Worm (Caenorhabditis elegans) whole organism, young adult: ENCODE data around the gene F08G2.7.

ENCODE experiments used
- B0336.3 ChIP-seq: fragments of 200-800 bp; sonication (Bioruptor generic); IDR thresholded peaks from 2 replicates; pipeline ENCODE4 v1.3.6; 2022; ENCODE audit warnings: missing genetic modification characterization, missing compliant biosample characterization
- C17E4.6 ChIP-seq: fragments of 200-800 bp; sonication (Bioruptor generic); IDR thresholded peaks from 2 replicates; pipeline ENCODE4 v1.3.6; 2022; ENCODE audit warnings: missing genetic modification reagents, missing genetic modification characterization, missing compliant biosample characterization
- F23B12.7 ChIP-seq: sonication (generic microtip); optimal IDR thresholded peaks from 2 replicates; lab custom pipeline; 2017; ENCODE audit warnings: missing genetic modification characterization, mild to moderate bottlenecking, missing compliant biosample characterization, antibody characterized with exemption, moderate library complexity; ENCODE audit not compliant: insufficient read depth
- F33H1.4 ChIP-seq: fragments of 200-800 bp; sonication (Bioruptor generic); IDR thresholded peaks from 2 replicates; pipeline ENCODE4 v1.3.6; 2022; ENCODE audit warnings: missing genetic modification reagents, missing genetic modification characterization, missing compliant biosample characterization
- F52B5.7 ChIP-seq: sonication (generic microtip); optimal IDR thresholded peaks from 2 replicates; lab custom pipeline; 2016; ENCODE audit warnings: mild to moderate bottlenecking, missing genetic modification characterization, missing compliant biosample characterization
- F57A8.1 ChIP-seq: fragments of 200-800 bp; sonication (Bioruptor generic); optimal IDR thresholded peaks from 2 replicates; lab custom pipeline; 2018; ENCODE audit warnings: mild to moderate bottlenecking, missing genetic modification characterization, moderate library complexity, missing compliant biosample characterization
- F57C9.4 ChIP-seq: sonication (generic microtip); optimal IDR thresholded peaks from 2 replicates; lab custom pipeline; 2017; ENCODE audit warnings: mild to moderate bottlenecking, missing genetic modification characterization, missing compliant biosample characterization
- K12H6.12 ChIP-seq: fragments of 200-800 bp; sonication (Bioruptor generic); optimal IDR thresholded peaks from 2 replicates; lab custom pipeline; 2018; ENCODE audit warnings: mild to moderate bottlenecking, missing genetic modification characterization, missing compliant biosample characterization
- Y53G8AR.9 ChIP-seq: fragments of 200-800 bp; sonication (Bioruptor generic); conservative IDR thresholded peaks from 2 replicates; pipeline ENCODE4 v1.3.6; 2022; ENCODE audit warnings: missing genetic modification reagents, missing genetic modification characterization, missing compliant biosample characterization
- Y56A3A.18 ChIP-seq: fragments of 200-800 bp; sonication (Bioruptor generic); IDR thresholded peaks from 2 replicates; pipeline ENCODE4 v1.3.6; 2022; ENCODE audit warnings: missing genetic modification reagents, missing genetic modification characterization, missing compliant biosample characterization
- Y67H2A.10 ChIP-seq: fragments of 200-800 bp; sonication (Bioruptor generic); conservative IDR thresholded peaks from 2 replicates; pipeline ENCODE4 v1.3.6; 2022; ENCODE audit warnings: missing genetic modification reagents, missing genetic modification characterization, missing compliant biosample characterization
- akir-1 ChIP-seq: fragments of 200-800 bp; sonication (Bioruptor generic); optimal IDR thresholded peaks from 2 replicates; lab custom pipeline; 2018; ENCODE audit warnings: mild to moderate bottlenecking, missing genetic modification characterization, moderate library complexity, missing compliant biosample characterization
- bed-1 ChIP-seq: fragments of 200-800 bp; sonication (Bioruptor generic); IDR thresholded peaks from 2 replicates; pipeline ENCODE4 v1.3.6; 2022; ENCODE audit warnings: missing genetic modification reagents, missing genetic modification characterization, missing compliant biosample characterization
- ceh-27 ChIP-seq: fragments of 200-800 bp; sonication (Bioruptor generic); optimal IDR thresholded peaks from 2 replicates; lab custom pipeline; 2018; ENCODE audit warnings: mild to moderate bottlenecking, missing genetic modification characterization, moderate library complexity, missing compliant biosample characterization
- chd-7 ChIP-seq: sonication (generic microtip); optimal IDR thresholded peaks from 2 replicates; lab custom pipeline; 2016; ENCODE audit warnings: mild to moderate bottlenecking, missing genetic modification characterization, moderate library complexity, missing compliant biosample characterization
- dpff-1 ChIP-seq: sonication (generic microtip); optimal IDR thresholded peaks from 2 replicates; lab custom pipeline; 2017; ENCODE audit warnings: mild to moderate bottlenecking, missing genetic modification characterization, missing compliant biosample characterization
- dpl-1 ChIP-seq: fragments of 150-350 bp; optimal IDR thresholded peaks from 2 replicates; lab custom pipeline; 2014; ENCODE audit warnings: missing biosample characterization, missing genetic modification reagents, missing genetic modification characterization
- efl-1 ChIP-seq: fragments of 150-350 bp; optimal IDR thresholded peaks from 2 replicates; lab custom pipeline; 2014; ENCODE audit warnings: missing biosample characterization, missing genetic modification reagents, missing genetic modification characterization
- egl-18 ChIP-seq: fragments of 200-800 bp; sonication (Bioruptor generic); IDR thresholded peaks from 2 replicates; pipeline ENCODE4 v1.3.6; 2022; ENCODE audit warnings: missing genetic modification reagents, missing genetic modification characterization, missing compliant biosample characterization
- egrh-3 ChIP-seq: fragments of 200-800 bp; sonication (Bioruptor generic); IDR thresholded peaks from 2 replicates; pipeline ENCODE4 v1.3.6; 2022; ENCODE audit warnings: missing genetic modification reagents, missing genetic modification characterization, missing compliant biosample characterization
- ets-4 ChIP-seq: fragments of 200-800 bp; sonication (Bioruptor generic); optimal IDR thresholded peaks from 2 replicates; lab custom pipeline; 2018; ENCODE audit warnings: mild to moderate bottlenecking, missing genetic modification characterization, missing compliant biosample characterization
- fkh-3 ChIP-seq: sonication (generic microtip); optimal IDR thresholded peaks from 2 replicates; lab custom pipeline; 2016; ENCODE audit warnings: mild to moderate bottlenecking, missing genetic modification characterization, missing compliant biosample characterization
- hlh-12 ChIP-seq: sonication (generic microtip); optimal IDR thresholded peaks from 2 replicates; lab custom pipeline; 2016; ENCODE audit warnings: missing genetic modification characterization, missing compliant biosample characterization
- lsl-1 ChIP-seq: fragments of 200-800 bp; sonication (Bioruptor generic); optimal IDR thresholded peaks from 2 replicates; lab custom pipeline; 2018; ENCODE audit warnings: mild to moderate bottlenecking, missing genetic modification characterization, moderate library complexity, missing compliant biosample characterization
- lsy-27 ChIP-seq: sonication (generic microtip); optimal IDR thresholded peaks from 2 replicates; lab custom pipeline; 2017; ENCODE audit warnings: missing genetic modification characterization, mild to moderate bottlenecking, missing compliant biosample characterization, antibody characterized with exemption, missing genotype, borderline replicate concordance; ENCODE audit not compliant: insufficient read depth
- madf-3 ChIP-seq: fragments of 200-800 bp; sonication (Bioruptor generic); IDR thresholded peaks from 2 replicates; pipeline ENCODE4 v1.3.6; 2022; ENCODE audit warnings: missing genetic modification reagents, missing genetic modification characterization, missing compliant biosample characterization
- madf-6 ChIP-seq: fragments of 200-800 bp; sonication (Bioruptor generic); IDR thresholded peaks from 2 replicates; pipeline ENCODE4 v1.3.6; 2022; ENCODE audit warnings: missing genetic modification reagents, missing genetic modification characterization, missing compliant biosample characterization
- nfya-1 ChIP-seq: sonication (generic microtip); optimal IDR thresholded peaks from 2 replicates; lab custom pipeline; 2017; ENCODE audit warnings: antibody characterized with exemption, missing compliant biosample characterization, missing genetic modification characterization, borderline replicate concordance; ENCODE audit not compliant: insufficient read depth
- nhr-120 ChIP-seq: fragments of 200-800 bp; sonication (Bioruptor generic); IDR thresholded peaks from 2 replicates; pipeline ENCODE4 v1.3.6; 2022; ENCODE audit warnings: missing genetic modification characterization, missing compliant biosample characterization
- nhr-179 ChIP-seq: sonication (generic microtip); optimal IDR thresholded peaks from 2 replicates; lab custom pipeline; 2016; ENCODE audit warnings: mild to moderate bottlenecking, missing genetic modification characterization, missing compliant biosample characterization
- nhr-27 ChIP-seq: fragments of 200-800 bp; sonication (Bioruptor generic); optimal IDR thresholded peaks from 2 replicates; lab custom pipeline; 2018; ENCODE audit warnings: mild to moderate bottlenecking, missing genetic modification characterization, moderate library complexity, missing compliant biosample characterization
- rpc-1 ChIP-seq, 2 experiments: fragments of 150-350 bp in 1 of 2; sonication (generic microtip) in 1 of 2; optimal IDR thresholded peaks; 2 replicates each; lab custom pipeline; 2014 to 2018; ENCODE audit warnings: missing biosample characterization in 1 of 2, missing genetic modification characterization in 1 of 2, missing genetic modification reagents in 1 of 2, missing genotype in 1 of 2
- snpc-1.1 ChIP-seq: sonication (generic microtip); optimal IDR thresholded peaks from 2 replicates; lab custom pipeline; 2017; ENCODE audit warnings: missing genetic modification characterization, mild to moderate bottlenecking, missing compliant biosample characterization, antibody characterized with exemption, moderate library complexity, missing genotype, missing genetic modification reagents; ENCODE audit not compliant: insufficient read depth
- tbp1 ChIP-seq: fragments of 200-800 bp; sonication (Bioruptor generic); optimal IDR thresholded peaks from 2 replicates; lab custom pipeline; 2018; ENCODE audit warnings: mild to moderate bottlenecking, missing genetic modification characterization, missing compliant biosample characterization
- unc-130 ChIP-seq: sonication (generic microtip); optimal IDR thresholded peaks from 2 replicates; lab custom pipeline; 2016; ENCODE audit warnings: missing genetic modification reagents, missing genetic modification characterization, missing compliant biosample characterization
- xnd-1 ChIP-seq: sonication (generic microtip); optimal IDR thresholded peaks from 2 replicates; lab custom pipeline; 2016; ENCODE audit warnings: missing genotype, missing genetic modification reagents, missing genetic modification characterization, missing compliant biosample characterization
- zfh-2 ChIP-seq: fragments of 200-800 bp; sonication (Bioruptor generic); conservative IDR thresholded peaks from 2 replicates; pipeline ENCODE4 v1.3.6; 2022; ENCODE audit warnings: missing genetic modification reagents, missing genetic modification characterization, missing compliant biosample characterization
- ztf-6 ChIP-seq: fragments of 200-800 bp; sonication (Bioruptor generic); IDR thresholded peaks from 2 replicates; pipeline ENCODE4 v1.3.6; 2022; ENCODE audit warnings: missing genetic modification reagents, missing genetic modification characterization, missing compliant biosample characterization

Gene F08G2.7

DNA sequence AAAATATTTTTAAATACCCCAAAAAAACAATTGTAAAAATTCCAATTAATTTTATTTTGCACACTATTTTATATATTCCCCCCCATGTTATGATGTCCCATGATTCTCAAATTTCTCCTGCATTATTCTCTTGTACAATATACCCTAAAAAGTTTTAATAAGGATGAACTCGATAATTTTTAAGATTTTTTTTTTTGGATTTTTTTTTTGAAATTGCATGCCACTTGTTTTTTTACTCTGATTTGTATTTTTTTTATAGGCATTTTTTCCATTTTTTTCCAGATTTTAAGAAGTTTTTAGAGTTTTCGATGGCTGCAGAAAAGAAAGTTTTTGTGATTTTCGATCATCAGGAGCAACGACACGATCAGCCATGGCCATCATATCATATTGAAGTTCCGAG, 41.4 kb upstream of the F08G2.7 start, which contains the start of gene hda-10:
Gene hda-10 (plus strand): TSS at position 301 of the 400 bp plus-strand sequence.
- TF ChIP-seq egl-18 (GFP tag; lab: Robert Waterston, UW) (no peak), madf-6 (GFP tag; lab: Robert Waterston, UW) (0 out of 2 replicates have a peak, but pooled peaks have one; percentile 6)
- TF ChIP-seq, all 124 proteins: peak for 1

DNA sequence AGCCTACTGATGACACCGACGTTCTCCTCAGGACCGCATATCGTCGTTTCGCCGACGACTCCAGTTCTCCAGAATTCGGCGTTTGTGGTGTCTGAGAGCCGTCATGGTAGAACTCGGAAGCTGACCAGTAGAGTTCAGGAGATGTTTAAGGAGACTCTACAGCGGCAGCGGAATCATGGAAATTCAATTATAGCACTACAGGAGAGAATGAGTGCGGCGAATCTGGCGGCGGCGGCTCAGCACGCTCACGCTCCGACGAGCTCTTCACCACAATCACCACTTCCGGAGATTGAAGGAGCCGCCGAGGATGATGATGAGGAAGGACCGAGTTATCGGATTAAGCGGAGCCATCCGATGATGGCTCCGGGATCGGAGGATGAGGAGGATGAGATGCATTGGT, 38.6 kb upstream of the F08G2.7 start:
- no peak for TF ChIP-seq efl-1 (GFP tag; lab: Kevin White, UChicago)
- 0 out of 2 replicates have a peak, but pooled peaks have one; percentile 42 for TF ChIP-seq egrh-3 (GFP tag; lab: Robert Waterston, UW)
- no peak for TF ChIP-seq unc-130 (GFP tag; lab: Kevin White, UChicago)
- peak; percentile 77 for TF ChIP-seq zfh-2 (GFP tag; lab: Robert Waterston, UW)
- TF ChIP-seq egl-18 (GFP tag; lab: Robert Waterston, UW) = no peak
- TF ChIP-seq, all 124 proteins: peak for 2

DNA sequence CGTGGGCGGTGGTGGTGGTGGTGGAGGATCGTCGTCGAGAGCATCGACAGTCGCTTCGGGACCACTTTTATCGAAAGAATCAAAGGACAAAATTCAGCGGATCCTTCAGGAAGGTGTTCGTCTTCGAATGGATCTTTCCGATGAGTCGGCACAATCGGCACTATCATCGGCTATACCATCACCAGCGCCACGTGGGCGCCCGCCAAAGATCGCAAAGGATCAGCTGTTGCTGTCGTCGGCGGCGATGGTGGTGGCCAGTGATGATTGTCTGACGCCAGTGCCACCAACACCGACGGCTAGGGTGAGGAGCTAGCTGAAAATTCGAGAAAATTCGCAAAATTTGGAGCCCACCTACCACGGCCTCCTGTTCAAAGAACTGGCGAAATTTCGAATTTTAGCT, 37.0 kb upstream of the F08G2.7 start:
- TF ChIP-seq nhr-179 (no peak), zfh-2 (GFP tag; lab: Robert Waterston, UW) (peak; percentile 69)

DNA sequence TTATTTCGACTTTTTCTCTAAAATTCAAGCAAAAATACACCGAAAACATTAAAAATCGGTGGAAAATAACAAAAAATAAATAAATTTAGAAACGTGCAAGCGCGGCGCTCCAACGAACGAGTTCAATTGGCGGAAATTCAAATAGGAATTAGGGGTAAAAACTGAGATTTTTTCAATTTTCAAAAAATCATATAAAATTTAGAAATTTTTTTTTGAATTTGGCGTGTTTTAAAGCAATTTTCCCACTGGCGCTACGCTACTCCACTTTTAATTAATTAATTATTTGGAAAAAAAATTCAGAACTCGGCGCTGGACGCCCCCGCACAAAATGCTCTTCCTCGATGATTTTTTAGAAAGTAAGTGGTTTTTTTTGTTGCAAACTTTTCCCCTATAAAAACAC, 34.8 kb upstream of the F08G2.7 start, which contains the start of gene ing-3:
Gene ing-3 (plus strand): TSS at position 301 of the 400 bp plus-strand sequence.
- no peak for TF ChIP-seq snpc-1.1 (tag; lab: Kevin White, UChicago)
- TF ChIP-seq bed-1 (GFP tag; lab: Robert Waterston, UW) = no peak
- no peak for TF ChIP-seq fkh-3 (tag; lab: Kevin White, UChicago)
- TF ChIP-seq C17E4.6 (GFP tag; lab: Robert Waterston, UW) = no peak
- no peak for TF ChIP-seq dpff-1 (tag; lab: Kevin White, UChicago)
- TF ChIP-seq Y53G8AR.9 = no peak
- TF ChIP-seq nhr-27 (tag; lab: Kevin White, UChicago) = no peak
- no peak for TF ChIP-seq lsl-1 (GFP tag; lab: Kevin White, UChicago)
- TF ChIP-seq chd-7 (tag; lab: Kevin White, UChicago) = no peak
- no peak for TF ChIP-seq rpc-1 (optimal IDR thresholded peaks at IDR 0.05; lab: Kevin White, UChicago)
- TF ChIP-seq rpc-1 (tag; optimal IDR thresholded peaks at IDR 0.05; lab: Kevin White, UChicago) = no peak
- no peak for TF ChIP-seq Y67H2A.10 (GFP tag; lab: Robert Waterston, UW)
- no peak for TF ChIP-seq Y56A3A.18 (GFP tag; lab: Robert Waterston, UW)
- no peak for TF ChIP-seq ceh-27
- TF ChIP-seq madf-3 = no peak
- TF ChIP-seq K12H6.12 (tag; lab: Kevin White, UChicago) = no peak

DNA sequence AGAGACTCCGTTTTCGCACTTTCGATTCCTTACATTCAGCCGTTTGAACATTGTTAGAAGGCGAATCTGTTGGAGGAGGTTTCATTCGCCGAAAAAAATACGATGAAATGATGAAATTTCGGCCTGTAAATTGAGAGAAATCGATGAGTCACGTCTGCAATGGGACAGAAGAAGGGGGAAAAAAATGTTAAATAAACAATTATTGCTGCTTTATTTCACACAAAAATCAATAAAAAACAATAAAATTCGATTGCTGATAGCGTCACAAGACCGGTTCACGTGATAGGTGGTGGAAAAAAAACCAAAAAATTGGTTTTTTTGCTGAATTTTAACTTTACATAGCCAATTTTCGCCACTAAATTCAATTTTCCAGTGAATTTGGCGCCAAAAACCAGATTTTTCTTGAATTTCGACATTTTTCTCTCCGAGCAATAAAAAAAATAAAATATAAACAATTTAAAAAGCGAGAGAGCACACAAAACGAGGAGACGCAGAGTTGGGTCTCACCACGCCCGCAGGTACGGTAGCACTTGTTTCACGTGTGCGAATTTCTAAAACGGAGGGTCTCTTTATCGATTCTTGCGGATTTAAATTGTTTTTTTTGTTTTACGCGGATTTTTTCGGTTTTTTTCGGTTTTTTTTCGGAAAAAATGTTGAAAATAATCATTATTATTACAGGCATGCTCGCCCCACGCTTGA, 31.4 kb upstream of the F08G2.7 start, which contains the start of the genes cup-14 and ndub-8:
Gene cup-14 (minus strand): TSS at position 51 of the 699 bp plus-strand sequence.
Gene ndub-8 (plus strand): TSS at position 679 of the 699 bp plus-strand sequence.
- TF ChIP-seq F23B12.7 (tag; lab: Kevin White, UChicago) (peak; percentile 35), F57A8.1 (GFP tag; lab: Kevin White, UChicago) (no peak), lsy-27 (no peak), unc-130 (GFP tag; lab: Kevin White, UChicago) (peak; percentile 73), nhr-120 (GFP tag; lab: Robert Waterston, UW) (no peak), akir-1 (GFP tag; lab: Kevin White, UChicago) (no peak), ztf-6 (GFP tag; lab: Robert Waterston, UW) (no peak), efl-1 (GFP tag; lab: Kevin White, UChicago) (peak; percentile 84), Y56A3A.18 (GFP tag; lab: Robert Waterston, UW) (peak; percentile 20; the same call in 1 of the 2 replicates), B0336.3 (GFP tag; lab: Robert Waterston, UW) (peak; percentile 71), tbp1 (GFP tag; lab: Kevin White, UChicago) (peak; percentile 67), nfya-1 (no peak), xnd-1 (tag; lab: Kevin White, UChicago) (peak; percentile 84), F57C9.4 (no peak), dpl-1 (GFP tag; lab: Kevin White, UChicago) (peak; percentile 73), Y67H2A.10 (GFP tag; lab: Robert Waterston, UW) (peak; percentile 68), F33H1.4 (GFP tag; lab: Robert Waterston, UW) (peak; percentile 99), F52B5.7 (tag; lab: Kevin White, UChicago) (no peak), hlh-12 (tag; lab: Kevin White, UChicago) (no peak), ets-4 (GFP tag; lab: Kevin White, UChicago) (no peak)
